Worm (Caenorhabditis elegans) whole organism, L3 larva: ENCODE data around the gene endu-2.

Source experiments
- R02D3.7 ChIP-seq: fragments of 150-350 bp; optimal IDR thresholded peaks from 2 replicates; lab custom pipeline; 2014; ENCODE audit warnings: missing biosample characterization, missing genetic modification characterization
- ZK546.5 ChIP-seq: sonication (generic microtip); optimal IDR thresholded peaks from 2 replicates; lab custom pipeline; 2017; ENCODE audit warnings: missing biosample characterization, missing genetic modification characterization
- aly-2 ChIP-seq: fragments of 150-350 bp; optimal IDR thresholded peaks from 2 replicates; lab custom pipeline; 2014; ENCODE audit warnings: missing biosample characterization, missing genetic modification characterization
- ama-1 ChIP-seq: fragments of 150-350 bp; optimal IDR thresholded peaks from 2 replicates; lab custom pipeline; 2018
- ceh-16 ChIP-seq: sonication (generic microtip); optimal IDR thresholded peaks from 2 replicates; lab custom pipeline; 2017; ENCODE audit warnings: missing biosample characterization, missing genetic modification characterization
- ceh-28 ChIP-seq: fragments of 150-350 bp; optimal IDR thresholded peaks from 2 replicates; lab custom pipeline; 2014; ENCODE audit warnings: missing biosample characterization, missing genetic modification reagents, missing genetic modification characterization
- ceh-82 ChIP-seq: fragments of 150-350 bp; optimal IDR thresholded peaks from 2 replicates; lab custom pipeline; 2014; ENCODE audit warnings: missing biosample characterization, missing genetic modification characterization
- ceh-9 ChIP-seq: sonication (generic microtip); optimal IDR thresholded peaks from 2 replicates; lab custom pipeline; 2018; ENCODE audit warnings: missing biosample characterization, missing genetic modification characterization
- egl-27 ChIP-seq: sonication (generic microtip); optimal IDR thresholded peaks from 4 replicates; lab custom pipeline; 2017; ENCODE audit warnings: missing biosample characterization, missing genetic modification reagents, missing genetic modification characterization
- egl-5 ChIP-seq: fragments of 150-350 bp; optimal IDR thresholded peaks from 2 replicates; lab custom pipeline; 2017; ENCODE audit warnings: missing biosample characterization, missing genetic modification reagents, missing genetic modification characterization, inconsistent platforms
- elt-1 ChIP-seq: fragments of 150-350 bp; optimal IDR thresholded peaks from 2 replicates; lab custom pipeline; 2014; ENCODE audit warnings: missing biosample characterization, missing genetic modification characterization
- elt-2 ChIP-seq: sonication (generic microtip); optimal IDR thresholded peaks from 2 replicates; lab custom pipeline; 2016; ENCODE audit warnings: missing genetic modification reagents, mild to moderate bottlenecking, missing genetic modification characterization, missing compliant biosample characterization
- fkh-10 ChIP-seq: sonication (generic microtip); optimal IDR thresholded peaks from 2 replicates; lab custom pipeline; 2017; ENCODE audit warnings: missing biosample characterization, missing genetic modification reagents, missing genetic modification characterization
- fkh-2 ChIP-seq: fragments of 150-350 bp; optimal IDR thresholded peaks from 2 replicates; lab custom pipeline; 2014; ENCODE audit warnings: missing biosample characterization, missing genetic modification reagents, missing genetic modification characterization
- fos-1 ChIP-seq: fragments of 150-350 bp; optimal IDR thresholded peaks from 2 replicates; lab custom pipeline; 2014; ENCODE audit warnings: missing biosample characterization, missing genetic modification characterization
- hmg-11 ChIP-seq: sonication (generic microtip); optimal IDR thresholded peaks from 2 replicates; lab custom pipeline; 2016; ENCODE audit warnings: missing genetic modification characterization, missing compliant biosample characterization
- jun-1 ChIP-seq: fragments of 150-350 bp; optimal IDR thresholded peaks from 2 replicates; lab custom pipeline; 2014; ENCODE audit warnings: missing biosample characterization, missing genetic modification reagents, missing genetic modification characterization
- lin-15B ChIP-seq: fragments of 150-350 bp; optimal IDR thresholded peaks from 2 replicates; lab custom pipeline; 2014; ENCODE audit warnings: missing biosample characterization, missing genetic modification characterization
- lin-39 ChIP-seq: fragments of 150-350 bp; optimal IDR thresholded peaks from 2 replicates; lab custom pipeline; 2018; ENCODE audit warnings: missing biosample characterization, missing genetic modification reagents, missing genetic modification characterization
- lsy-12 ChIP-seq: sonication (generic microtip); optimal IDR thresholded peaks from 2 replicates; lab custom pipeline; 2016; ENCODE audit warnings: mild to moderate bottlenecking, missing genetic modification characterization, missing compliant biosample characterization
- mdl-1 ChIP-seq: fragments of 150-350 bp; optimal IDR thresholded peaks from 2 replicates; lab custom pipeline; 2014; ENCODE audit warnings: missing biosample characterization, missing genetic modification characterization
- mml-1 ChIP-seq: fragments of 150-350 bp; sonication (generic microtip); optimal IDR thresholded peaks from 3 replicates; lab custom pipeline; 2014; ENCODE audit warnings: missing biosample characterization, missing genetic modification characterization
- nfya-1 ChIP-seq: sonication (generic microtip); optimal IDR thresholded peaks from 2 replicates; lab custom pipeline; 2017; ENCODE audit warnings: missing genetic modification characterization, mild to moderate bottlenecking, missing compliant biosample characterization, antibody characterized with exemption, moderate library complexity; ENCODE audit not compliant: insufficient read depth
- nhr-11 ChIP-seq: fragments of 150-350 bp; optimal IDR thresholded peaks from 2 replicates; lab custom pipeline; 2014; ENCODE audit warnings: missing biosample characterization, missing genetic modification characterization
- nhr-23 ChIP-seq: fragments of 150-350 bp; optimal IDR thresholded peaks from 2 replicates; lab custom pipeline; 2014; ENCODE audit warnings: missing biosample characterization, missing genetic modification reagents, missing genetic modification characterization
- nhr-237 ChIP-seq: fragments of 150-350 bp; optimal IDR thresholded peaks from 2 replicates; lab custom pipeline; 2014; ENCODE audit warnings: missing biosample characterization, missing genetic modification characterization
- nhr-25 ChIP-seq: sonication (generic microtip); optimal IDR thresholded peaks from 2 replicates; lab custom pipeline; 2017; ENCODE audit warnings: missing biosample characterization, missing genetic modification characterization
- nhr-28 ChIP-seq: fragments of 150-350 bp; optimal IDR thresholded peaks from 2 replicates; lab custom pipeline; 2014; ENCODE audit warnings: missing biosample characterization, missing genetic modification characterization
- nhr-43 ChIP-seq: sonication (generic microtip); optimal IDR thresholded peaks from 2 replicates; lab custom pipeline; 2016; ENCODE audit warnings: mild to moderate bottlenecking, missing genetic modification characterization, missing compliant biosample characterization; ENCODE audit not compliant: poor library complexity, severe bottlenecking
- nhr-76 ChIP-seq: fragments of 150-350 bp; sonication (generic microtip); optimal IDR thresholded peaks from 5 replicates; lab custom pipeline; 2014; ENCODE audit warnings: missing biosample characterization, missing genetic modification characterization
- nhr-77 ChIP-seq: fragments of 150-350 bp; optimal IDR thresholded peaks from 2 replicates; lab custom pipeline; 2014; ENCODE audit warnings: missing biosample characterization, missing genetic modification characterization
- pha-4 ChIP-seq: fragments of 150-350 bp; optimal IDR thresholded peaks from 2 replicates; lab custom pipeline; 2014; ENCODE audit warnings: missing biosample characterization, missing genetic modification reagents, missing genetic modification characterization
- pqm-1 ChIP-seq: fragments of 150-350 bp; optimal IDR thresholded peaks from 2 replicates; lab custom pipeline; 2017; ENCODE audit warnings: missing biosample characterization, missing genetic modification characterization, inconsistent platforms
- skn-1 ChIP-seq: fragments of 150-350 bp; optimal IDR thresholded peaks from 2 replicates; lab custom pipeline; 2014; ENCODE audit warnings: missing biosample characterization, missing genetic modification characterization
- snpc-4 ChIP-seq: fragments of 150-350 bp; optimal IDR thresholded peaks from 2 replicates; lab custom pipeline; 2014; ENCODE audit warnings: missing biosample characterization, missing genetic modification characterization
- unc-39 ChIP-seq: sonication (generic microtip); optimal IDR thresholded peaks from 4 replicates; lab custom pipeline; 2017; ENCODE audit warnings: missing biosample characterization, missing genetic modification characterization
- unc-62 ChIP-seq: fragments of 150-350 bp; sonication (generic microtip); optimal IDR thresholded peaks from 4 replicates; lab custom pipeline; 2014; ENCODE audit warnings: missing biosample characterization, missing genetic modification reagents, missing genetic modification characterization
- zag-1 ChIP-seq: fragments of 150-350 bp; optimal IDR thresholded peaks from 2 replicates; lab custom pipeline; 2014; ENCODE audit warnings: missing biosample characterization, missing genetic modification characterization
- ztf-11 ChIP-seq: fragments of 150-350 bp; optimal IDR thresholded peaks from 2 replicates; lab custom pipeline; 2014; ENCODE audit warnings: missing biosample characterization, missing genetic modification characterization
- ztf-4 ChIP-seq: fragments of 150-350 bp; optimal IDR thresholded peaks from 2 replicates; lab custom pipeline; 2014; ENCODE audit warnings: missing biosample characterization, missing genetic modification characterization

Gene endu-2

DNA sequence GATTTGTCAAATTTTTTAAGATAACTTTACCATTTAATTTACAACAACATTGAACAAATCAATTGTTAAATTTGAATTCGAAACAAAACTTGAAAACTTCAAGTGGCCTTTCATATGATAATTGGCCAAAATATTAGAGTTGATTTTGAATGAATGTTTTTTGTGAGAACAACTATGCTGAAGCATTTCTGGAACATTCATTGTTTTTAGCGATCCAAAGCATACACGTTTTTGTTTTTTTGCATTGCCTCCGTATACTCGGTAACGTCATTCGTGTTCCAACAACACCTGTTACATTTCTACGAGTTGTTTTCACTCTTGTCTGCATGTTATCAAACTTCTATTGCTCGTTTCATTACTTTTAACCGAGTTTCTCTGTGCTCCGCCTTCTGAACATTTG lies 34.9 kb downstream of the endu-2 start:
- no peak for TF ChIP-seq lsy-12 (tag; lab: Kevin White, UChicago)
- TF ChIP-seq nhr-23 (tag; lab: Kevin White, UChicago): no peak
- TF ChIP-seq, all 47 proteins: peak for 0

ce11 chrX:8284003-8284402 lies 41.9 kb downstream of the endu-2 start:
- TF ChIP-seq nhr-25 (tag; lab: Kevin White, UChicago) (no peak), snpc-4 (no peak), ceh-82 (tag; lab: Kevin White, UChicago) (no peak), ZK546.5 (tag; lab: Kevin White, UChicago) (no peak), nhr-76 (tag; lab: Kevin White, UChicago) (no peak), R02D3.7 (tag; lab: Kevin White, UChicago) (no peak), fkh-10 (no peak), ama-1 (lab: Kevin White, UChicago) (no peak), egl-27 (no peak), skn-1 (tag; lab: Kevin White, UChicago) (no peak), nhr-28 (tag; lab: Kevin White, UChicago) (no peak), ceh-28 (no peak), lin-39 (no peak), mml-1 (tag; lab: Kevin White, UChicago) (no peak), nhr-77 (tag; lab: Kevin White, UChicago) (no peak), pqm-1 (tag; lab: Kevin White, UChicago) (no peak), unc-62 (GFP tag; lab: Kevin White, UChicago) (no peak), nhr-237 (no peak), nhr-23 (tag; lab: Kevin White, UChicago) (no peak)

DNA sequence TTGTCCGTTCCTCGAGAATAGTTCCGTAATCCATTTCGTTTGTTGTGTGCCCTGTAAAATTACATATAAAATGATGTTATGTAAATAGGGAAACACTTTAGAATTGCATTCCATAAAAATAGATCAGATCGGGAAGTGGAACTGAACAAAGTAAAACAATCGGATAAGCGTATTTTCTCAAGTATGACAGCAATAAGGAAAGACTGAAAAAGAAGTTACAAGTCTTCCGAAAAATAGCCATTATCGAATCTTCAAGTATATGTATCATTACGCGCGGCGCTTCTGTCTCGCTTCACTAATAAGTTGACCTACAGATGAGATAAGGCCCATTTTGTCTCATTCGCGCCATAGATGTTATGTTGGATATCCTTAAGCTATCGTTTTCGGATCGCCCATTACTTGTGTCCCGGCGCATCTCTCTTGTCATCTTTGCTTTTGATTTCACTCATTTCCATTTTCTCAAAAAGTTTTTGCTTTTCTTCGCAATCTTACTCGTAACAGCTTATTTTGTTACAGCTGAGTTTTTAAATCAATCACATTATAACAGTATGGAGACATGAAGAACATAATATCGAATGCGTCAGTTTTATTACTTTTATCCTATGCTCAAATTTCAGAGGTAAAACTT lies 43.2 kb downstream of the endu-2 start, which contains the start of the genes fis-2 and F13B9.2:
fis-2 (minus strand) TSS at position 51 of the 628 bp plus-strand sequence.
F13B9.2 (plus strand) TSS at position 515 of the 628 bp plus-strand sequence.
- TF ChIP-seq aly-2 (tag; lab: Kevin White, UChicago) (no peak), skn-1 (tag; lab: Kevin White, UChicago) (no peak), ztf-4 (no peak), ceh-9 (no peak), nhr-23 (tag; lab: Kevin White, UChicago) (peak; percentile 46)

ce11 chrX:8286164-8286563 lies 44.1 kb downstream of the endu-2 start:
- TF ChIP-seq fos-1 (tag; lab: Kevin White, UChicago) (no peak), lin-39 (no peak), jun-1 (tag; lab: Kevin White, UChicago) (no peak), egl-5 (no peak), ZK546.5 (tag; lab: Kevin White, UChicago) (no peak), lsy-12 (tag; lab: Kevin White, UChicago) (no peak), zag-1 (tag; lab: Kevin White, UChicago) (no peak), nhr-77 (tag; lab: Kevin White, UChicago) (no peak), nhr-76 (tag; lab: Kevin White, UChicago) (no peak), unc-39 (no peak), ceh-28 (no peak), unc-62 (GFP tag; lab: Kevin White, UChicago) (no peak), pha-4 (tag; lab: Kevin White, UChicago) (no peak), elt-1 (no peak), R02D3.7 (tag; lab: Kevin White, UChicago) (no peak), mdl-1 (tag; lab: Kevin White, UChicago) (no peak)

- TF ChIP-seq ceh-28 (peak; percentile 49), egl-5 (peak; percentile 95), nhr-23 (tag; lab: Kevin White, UChicago) (peak; percentile 79), nfya-1 (tag; lab: Kevin White, UChicago) (peak; percentile 77), fkh-2 (tag; lab: Kevin White, UChicago) (no peak), nhr-76 (tag; lab: Kevin White, UChicago) (no peak), pqm-1 (tag; lab: Kevin White, UChicago) (peak; percentile 37), ztf-11 (tag; lab: Kevin White, UChicago) (no peak), nhr-237 (no peak), snpc-4 (peak; percentile 57), ceh-16 (tag; lab: Kevin White, UChicago) (no peak), R02D3.7 (tag; lab: Kevin White, UChicago) (peak; percentile 64), lin-39 (peak; percentile 97), nhr-25 (tag; lab: Kevin White, UChicago) (peak; percentile 80), nhr-43 (tag; lab: Kevin White, UChicago) (peak; percentile 27), nhr-11 (tag; lab: Kevin White, UChicago) (peak; percentile 15), lin-15B (tag; lab: Kevin White, UChicago) (peak; percentile 88), elt-2 (tag; lab: Kevin White, UChicago) (peak; percentile 53), pha-4 (tag; lab: Kevin White, UChicago) (peak; percentile 91), hmg-11 (tag; lab: Kevin White, UChicago) (peak; percentile 70), ceh-9 (no peak), ceh-82 (tag; lab: Kevin White, UChicago) (no peak)
Measured at ce11 chrX:8286740-8287299, 44.7 kb downstream of the endu-2 start, which contains the start of gene sec-16A.2. sec-16A.2 (plus strand) TSS chrX:8287249.
